Worm (Caenorhabditis elegans) whole organism, L3 larva: ENCODE results near the gene C50E3.15.

Experiments
- aly-2 ChIP-seq: fragments of 150-350 bp; optimal IDR thresholded peaks from 2 replicates; lab custom pipeline; 2014; ENCODE audit warnings: missing biosample characterization, missing genetic modification characterization
- elt-3 ChIP-seq, 3 experiments: fragments of 150-350 bp in 1 of 3; sonication (generic microtip) in 2 of 3; optimal IDR thresholded peaks; 2 replicates in 2 of 3; 4 replicates in 1 of 3; lab custom pipeline; 2014 to 2017; ENCODE audit warnings: missing biosample characterization in 3 of 3, missing genetic modification characterization in 3 of 3
- mml-1 ChIP-seq: fragments of 150-350 bp; sonication (generic microtip); optimal IDR thresholded peaks from 3 replicates; lab custom pipeline; 2014; ENCODE audit warnings: missing biosample characterization, missing genetic modification characterization
- nhr-11 ChIP-seq: fragments of 150-350 bp; optimal IDR thresholded peaks from 2 replicates; lab custom pipeline; 2014; ENCODE audit warnings: missing biosample characterization, missing genetic modification characterization
- ztf-11 ChIP-seq: fragments of 150-350 bp; optimal IDR thresholded peaks from 2 replicates; lab custom pipeline; 2014; ENCODE audit warnings: missing biosample characterization, missing genetic modification characterization
- ztf-4 ChIP-seq: fragments of 150-350 bp; optimal IDR thresholded peaks from 2 replicates; lab custom pipeline; 2014; ENCODE audit warnings: missing biosample characterization, missing genetic modification characterization

DNA sequence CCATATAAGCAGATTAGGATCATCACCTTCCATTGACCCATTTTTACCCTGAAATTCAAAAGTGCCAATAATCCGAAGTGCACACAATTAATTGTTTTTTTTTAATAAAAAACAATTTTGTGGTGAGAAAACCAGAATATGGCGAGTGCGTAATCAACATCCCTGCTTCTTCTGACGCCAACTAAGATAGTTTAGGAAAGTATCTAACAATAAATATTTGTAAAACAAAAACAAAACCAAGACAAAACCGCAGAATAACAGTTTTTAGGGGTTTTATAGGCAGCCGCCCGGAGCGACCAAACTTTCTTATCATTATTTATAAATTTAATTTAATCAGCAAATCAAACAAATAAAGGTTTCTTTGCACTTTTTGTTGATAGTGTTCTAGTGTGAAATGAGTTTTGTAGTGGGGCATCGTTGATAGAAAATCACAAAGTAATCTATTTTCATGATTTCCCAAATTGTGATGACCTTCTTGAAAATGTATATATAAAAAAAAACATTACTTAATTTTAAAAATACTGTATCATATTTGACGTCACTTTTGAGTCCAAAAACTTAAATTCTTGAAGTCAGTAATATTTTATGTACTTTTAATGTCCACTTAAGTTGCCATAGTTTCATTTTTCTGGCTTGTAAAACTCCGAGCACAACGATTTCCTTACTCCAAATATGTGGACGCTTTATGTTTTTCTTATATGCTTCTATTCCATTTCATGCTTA lies 8.4 kb upstream of the C50E3.15 start, which contains the start of the genes folt-3 and clec-214:
- TF ChIP-seq elt-3 (tag; optimal IDR thresholded peaks at IDR 0.05; lab: Kevin White, UChicago), result no peak
- no peak for TF ChIP-seq nhr-11 (tag; lab: Kevin White, UChicago)
- no peak for TF ChIP-seq ztf-4 (tag; lab: Kevin White, UChicago)
- TF ChIP-seq ztf-11, result no peak
- no peak for TF ChIP-seq aly-2 (tag; lab: Kevin White, UChicago)
- TF ChIP-seq mml-1 (tag; lab: Kevin White, UChicago), result no peak
